Fruit fly (Drosophila melanogaster): ENCODE results near the gene NijA.

NijA gene

dm6 chr3L:10680728-10681306 is 15.9 kb downstream of the NijA start (continued):
- TF ChIP-seq abd-A (tag; optimal IDR thresholded peaks at IDR 0.05) (peak; percentile 41), CHES-1-like (GFP tag; optimal IDR thresholded peaks at IDR 0.05) (no peak), Trl (optimal IDR thresholded peaks at IDR 0.05) (peak; percentile 48 to 77), Trl (GFP tag; optimal IDR thresholded peaks at IDR 0.05) (no peak), sd (tag; optimal IDR thresholded peaks at IDR 0.05) (peak; percentile 29), onecut (GFP tag; IDR thresholded peaks at IDR 0.05) (peak; percentile 15), E2f2 (GFP tag; IDR thresholded peaks at IDR 0.05) (0 out of 2 replicates have a peak, but pooled peaks have one; percentile 12), CG32772 (GFP tag; IDR thresholded peaks at IDR 0.05) (0 out of 2 replicates have a peak, but pooled peaks have one; percentile 15)

- no peak for TF ChIP-seq Poxn (GFP tag; IDR thresholded peaks at IDR 0.05)
- peak; percentile 89 for TF ChIP-seq exex (tag; optimal IDR thresholded peaks at IDR 0.05)
Observed at dm6 chr3L:10680177-10680576, 16.5 kb downstream of the NijA start.

DNA sequence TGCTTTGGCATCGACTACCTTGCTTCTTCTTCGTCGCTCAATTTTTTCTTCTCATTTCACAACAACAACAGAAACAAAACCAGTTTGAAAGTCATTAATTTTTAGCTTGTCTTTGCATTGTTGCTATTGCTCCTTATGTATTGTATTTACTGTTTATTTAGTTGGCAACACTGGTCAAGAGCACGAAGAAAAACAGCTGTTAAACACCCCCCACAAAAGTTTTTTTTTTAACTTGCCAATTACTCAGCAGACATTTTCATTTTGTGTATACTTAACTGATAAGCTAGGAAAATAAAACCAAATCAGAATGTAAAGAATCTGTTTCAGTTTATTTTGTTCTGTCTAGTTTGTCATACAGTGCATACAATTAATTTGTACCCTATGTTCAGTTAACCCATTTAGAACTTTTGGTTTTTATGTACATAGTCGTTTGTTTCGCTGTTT is 16.9 kb downstream of the NijA start:
- TF ChIP-seq B-H2 (GFP tag; optimal IDR thresholded peaks at IDR 0.05) (peak; percentile 21), GATAe (GFP tag; conservative IDR thresholded peaks at IDR 0.05) (no peak), Med (GFP tag) (peak; percentile 75), pnt (GFP tag; optimal IDR thresholded peaks at IDR 0.05) (no peak), inv (GFP tag; IDR thresholded peaks at IDR 0.05; ENCODE audit: partially characterized antibody) (no peak), CG31224 (GFP tag; IDR thresholded peaks at IDR 0.05) (no peak), Hmx (GFP tag; optimal IDR thresholded peaks at IDR 0.05) (no peak), odd (GFP tag; optimal IDR thresholded peaks at IDR 0.05) (peak; percentile 49), ken (GFP tag; IDR thresholded peaks at IDR 0.05) (no peak), CG13424 (tag; optimal IDR thresholded peaks at IDR 0.05) (peak; percentile 8), CG16863 (GFP tag; optimal IDR thresholded peaks at IDR 0.05) (peak; percentile 2), CG7786 (GFP tag; optimal IDR thresholded peaks at IDR 0.05) (no peak), CG7839 (tag; optimal IDR thresholded peaks at IDR 0.05) (peak; percentile 17), CG2202 (tag; optimal IDR thresholded peaks at IDR 0.05) (no peak), CG30403 (GFP tag; optimal IDR thresholded peaks at IDR 0.05) (peak; percentile 8), tll (GFP tag; optimal IDR thresholded peaks at IDR 0.05) (no peak), pita (GFP tag; optimal IDR thresholded peaks at IDR 0.05) (no peak), CG13775 (GFP tag; optimal IDR thresholded peaks at IDR 0.05) (peak; percentile 22), ind (GFP tag; optimal IDR thresholded peaks at IDR 0.05) (no peak), jumu (GFP tag; optimal IDR thresholded peaks at IDR 0.05) (no peak), Sry-β (GFP tag; optimal IDR thresholded peaks at IDR 0.05) (no peak), Drgx (GFP tag; IDR thresholded peaks at IDR 0.05) (no peak; the same call in 1 of the 2 replicates), CG17912 (GFP tag; optimal IDR thresholded peaks at IDR 0.05) (no peak), ab (GFP tag; optimal IDR thresholded peaks at IDR 0.05) (no peak), CG8478 (optimal IDR thresholded peaks at IDR 0.05) (no peak), CG15011 (GFP tag; optimal IDR thresholded peaks at IDR 0.05) (peak; percentile 28), CG2678 (tag; optimal IDR thresholded peaks at IDR 0.05) (peak; percentile 51), Dip2 (GFP tag; IDR thresholded peaks at IDR 0.05) (no peak), HmgD (GFP tag; optimal IDR thresholded peaks at IDR 0.05) (no peak), Atf-2 (GFP tag; optimal IDR thresholded peaks at IDR 0.05) (peak; percentile 3), crp (GFP tag; optimal IDR thresholded peaks at IDR 0.05) (peak in 1 of 2 experiments; percentile 36), ems (GFP tag; optimal IDR thresholded peaks at IDR 0.05) (no peak), HLHmδ (GFP tag; optimal IDR thresholded peaks at IDR 0.05) (no peak), CG5180 (GFP tag; optimal IDR thresholded peaks at IDR 0.05) (peak; percentile 22), CG10366 (GFP tag; IDR thresholded peaks at IDR 0.05) (no peak), CG4617 (GFP tag; optimal IDR thresholded peaks at IDR 0.05; ENCODE audit: borderline replicate concordance) (no peak), BEAF-32 (GFP tag; optimal IDR thresholded peaks at IDR 0.05) (no peak), luna (GFP tag; optimal IDR thresholded peaks at IDR 0.05) (peak; percentile 12)
